Worm (Caenorhabditis elegans) whole organism, young adult: ENCODE data around the gene D1086.18.

Source experiments
- B0019.2 ChIP-seq: fragments of 200-800 bp; sonication (Bioruptor generic); conservative IDR thresholded peaks from 2 replicates; pipeline ENCODE4 v1.3.6; 2022; ENCODE audit warnings: missing genetic modification reagents, missing genetic modification characterization, missing compliant biosample characterization
- B0035.1 ChIP-seq: sonication (generic microtip); optimal IDR thresholded peaks from 2 replicates; lab custom pipeline; 2016; ENCODE audit warnings: missing genetic modification characterization, mild to moderate bottlenecking, missing compliant biosample characterization, missing genotype, missing genetic modification reagents
- C06A6.2 ChIP-seq: fragments of 200-800 bp; sonication (Bioruptor generic); conservative IDR thresholded peaks from 2 replicates; pipeline ENCODE4 v1.3.6; 2022; ENCODE audit warnings: missing genetic modification characterization, missing compliant biosample characterization
- D2030.7 ChIP-seq: fragments of 200-800 bp; sonication (Bioruptor generic); IDR thresholded peaks from 2 replicates; pipeline ENCODE4 v1.3.6; 2022; ENCODE audit warnings: missing genetic modification reagents, missing genetic modification characterization, missing compliant biosample characterization
- F22D6.2 ChIP-seq: sonication (generic microtip); optimal IDR thresholded peaks from 2 replicates; lab custom pipeline; 2016; ENCODE audit warnings: mild to moderate bottlenecking, missing genetic modification characterization, missing compliant biosample characterization
- F39B2.1 ChIP-seq: fragments of 200-800 bp; sonication (Bioruptor generic); IDR thresholded peaks from 2 replicates; pipeline ENCODE4 v1.3.6; 2022; ENCODE audit warnings: missing genetic modification reagents, missing genetic modification characterization, missing compliant biosample characterization
- F49E8.2 ChIP-seq: sonication (generic microtip); optimal IDR thresholded peaks from 3 replicates; lab custom pipeline; 2017; ENCODE audit warnings: missing genetic modification characterization, mild to moderate bottlenecking, missing compliant biosample characterization, antibody characterized with exemption, moderate library complexity; ENCODE audit not compliant: insufficient read depth
- F52B5.7 ChIP-seq: sonication (generic microtip); optimal IDR thresholded peaks from 2 replicates; lab custom pipeline; 2016; ENCODE audit warnings: mild to moderate bottlenecking, missing genetic modification characterization, missing compliant biosample characterization
- F57C9.4 ChIP-seq: sonication (generic microtip); optimal IDR thresholded peaks from 2 replicates; lab custom pipeline; 2017; ENCODE audit warnings: mild to moderate bottlenecking, missing genetic modification characterization, missing compliant biosample characterization
- K11D2.4 ChIP-seq: fragments of 200-800 bp; sonication (Bioruptor generic); IDR thresholded peaks from 2 replicates; pipeline ENCODE4 v1.3.6; 2022; ENCODE audit warnings: missing genetic modification reagents, missing genetic modification characterization, missing compliant biosample characterization
- K12H6.12 ChIP-seq: fragments of 200-800 bp; sonication (Bioruptor generic); optimal IDR thresholded peaks from 2 replicates; lab custom pipeline; 2018; ENCODE audit warnings: mild to moderate bottlenecking, missing genetic modification characterization, missing compliant biosample characterization
- Y53G8AR.9 ChIP-seq: fragments of 200-800 bp; sonication (Bioruptor generic); conservative IDR thresholded peaks from 2 replicates; pipeline ENCODE4 v1.3.6; 2022; ENCODE audit warnings: missing genetic modification reagents, missing genetic modification characterization, missing compliant biosample characterization
- Y67H2A.10 ChIP-seq: fragments of 200-800 bp; sonication (Bioruptor generic); conservative IDR thresholded peaks from 2 replicates; pipeline ENCODE4 v1.3.6; 2022; ENCODE audit warnings: missing genetic modification reagents, missing genetic modification characterization, missing compliant biosample characterization
- Y95B8A.8 ChIP-seq: fragments of 200-800 bp; sonication (Bioruptor generic); IDR thresholded peaks from 2 replicates; pipeline ENCODE4 v1.3.6; 2022; ENCODE audit warnings: missing genetic modification reagents, missing genetic modification characterization, missing compliant biosample characterization
- aptf-2 ChIP-seq: fragments of 200-800 bp; sonication (Bioruptor generic); conservative IDR thresholded peaks from 2 replicates; pipeline ENCODE4 v1.3.6; 2022; ENCODE audit warnings: missing genetic modification reagents, missing genetic modification characterization, missing compliant biosample characterization
- aptf-3 ChIP-seq: fragments of 200-800 bp; sonication (Bioruptor generic); IDR thresholded peaks from 2 replicates; pipeline ENCODE4 v1.3.6; 2022; ENCODE audit warnings: missing genetic modification characterization, missing compliant biosample characterization
- attf-3 ChIP-seq: fragments of 200-800 bp; sonication (Bioruptor generic); conservative IDR thresholded peaks from 2 replicates; pipeline ENCODE4 v1.3.6; 2022; ENCODE audit warnings: missing genetic modification reagents, missing genetic modification characterization, missing compliant biosample characterization
- attf-5 ChIP-seq: fragments of 200-800 bp; sonication (Bioruptor generic); optimal IDR thresholded peaks from 2 replicates; lab custom pipeline; 2018; ENCODE audit warnings: mild to moderate bottlenecking, missing genetic modification characterization, missing compliant biosample characterization
- attf-6 ChIP-seq: fragments of 200-800 bp; sonication (Bioruptor generic); IDR thresholded peaks from 2 replicates; pipeline ENCODE4 v1.3.6; 2022; ENCODE audit warnings: missing genetic modification reagents, missing genetic modification characterization, missing compliant biosample characterization
- bed-2 ChIP-seq: fragments of 200-800 bp; sonication (Bioruptor generic); IDR thresholded peaks from 2 replicates; pipeline ENCODE4 v1.3.6; 2022; ENCODE audit warnings: missing genetic modification reagents, missing genetic modification characterization, missing compliant biosample characterization
- ccch-3 ChIP-seq: fragments of 200-800 bp; sonication (Bioruptor generic); optimal IDR thresholded peaks from 2 replicates; lab custom pipeline; 2018; ENCODE audit warnings: mild to moderate bottlenecking, missing genetic modification characterization, missing compliant biosample characterization
- cebp-1 ChIP-seq, 2 experiments: fragments of 200-800 bp in 1 of 2; sonication (Bioruptor generic) in 1 of 2; sonication (generic microtip) in 1 of 2; IDR thresholded peaks in 1 of 2; optimal IDR thresholded peaks in 1 of 2; 2 replicates each; pipeline versions ENCODE4 v1.3.6 to Lab custom; 2017 to 2022; ENCODE audit warnings: missing compliant biosample characterization in 2 of 2, missing genetic modification characterization in 2 of 2, mild to moderate bottlenecking in 1 of 2, missing genetic modification reagents in 1 of 2, moderate library complexity in 1 of 2
- cebp-2 ChIP-seq: fragments of 200-800 bp; sonication (Bioruptor generic); IDR thresholded peaks from 2 replicates; pipeline ENCODE4 v1.3.6; 2022; ENCODE audit warnings: missing genetic modification characterization, missing compliant biosample characterization
- ceh-100 ChIP-seq: fragments of 200-800 bp; sonication (Bioruptor generic); IDR thresholded peaks from 2 replicates; pipeline ENCODE4 v1.3.6; 2022; ENCODE audit warnings: missing genetic modification reagents, missing genetic modification characterization, missing compliant biosample characterization
- ceh-40 ChIP-seq: fragments of 200-800 bp; sonication (Bioruptor generic); IDR thresholded peaks from 2 replicates; pipeline ENCODE4 v1.3.6; 2022; ENCODE audit warnings: missing genetic modification characterization, missing compliant biosample characterization
- dox-1 ChIP-seq: fragments of 200-800 bp; sonication (Bioruptor generic); IDR thresholded peaks from 2 replicates; pipeline ENCODE4 v1.3.6; 2022; ENCODE audit warnings: missing genetic modification reagents, missing genetic modification characterization, missing compliant biosample characterization
- dpff-1 ChIP-seq: sonication (generic microtip); optimal IDR thresholded peaks from 2 replicates; lab custom pipeline; 2017; ENCODE audit warnings: mild to moderate bottlenecking, missing genetic modification characterization, missing compliant biosample characterization
- efl-1 ChIP-seq: fragments of 150-350 bp; optimal IDR thresholded peaks from 2 replicates; lab custom pipeline; 2014; ENCODE audit warnings: missing biosample characterization, missing genetic modification reagents, missing genetic modification characterization
- ekl-4 ChIP-seq: fragments of 200-800 bp; sonication (Bioruptor generic); IDR thresholded peaks from 2 replicates; pipeline ENCODE4 v1.3.6; 2022; ENCODE audit warnings: missing genetic modification reagents, missing genetic modification characterization, missing compliant biosample characterization
- ets-4 ChIP-seq: fragments of 200-800 bp; sonication (Bioruptor generic); optimal IDR thresholded peaks from 2 replicates; lab custom pipeline; 2018; ENCODE audit warnings: mild to moderate bottlenecking, missing genetic modification characterization, missing compliant biosample characterization
- gei-17 ChIP-seq: fragments of 200-800 bp; sonication (Bioruptor generic); optimal IDR thresholded peaks from 2 replicates; lab custom pipeline; 2018; ENCODE audit warnings: mild to moderate bottlenecking, missing genetic modification characterization, missing compliant biosample characterization
- hmg-1.2 ChIP-seq: fragments of 200-800 bp; sonication (Bioruptor generic); IDR thresholded peaks from 2 replicates; pipeline ENCODE4 v1.3.6; 2022; ENCODE audit warnings: missing genetic modification reagents, missing genetic modification characterization, missing compliant biosample characterization
- hsf-1 ChIP-seq: fragments of 200-800 bp; sonication (Bioruptor generic); IDR thresholded peaks from 2 replicates; pipeline ENCODE4 v1.3.6; 2022; ENCODE audit warnings: missing genetic modification reagents, missing genetic modification characterization, missing compliant biosample characterization
- let-526 ChIP-seq: fragments of 200-800 bp; sonication (Bioruptor generic); IDR thresholded peaks from 2 replicates; pipeline ENCODE4 v1.3.6; 2022; ENCODE audit warnings: missing genetic modification reagents, missing genetic modification characterization, missing compliant biosample characterization
- madf-3 ChIP-seq: fragments of 200-800 bp; sonication (Bioruptor generic); IDR thresholded peaks from 2 replicates; pipeline ENCODE4 v1.3.6; 2022; ENCODE audit warnings: missing genetic modification reagents, missing genetic modification characterization, missing compliant biosample characterization
- madf-6 ChIP-seq: fragments of 200-800 bp; sonication (Bioruptor generic); IDR thresholded peaks from 2 replicates; pipeline ENCODE4 v1.3.6; 2022; ENCODE audit warnings: missing genetic modification reagents, missing genetic modification characterization, missing compliant biosample characterization
- mel-28 ChIP-seq: sonication (generic microtip); optimal IDR thresholded peaks from 2 replicates; lab custom pipeline; 2016; ENCODE audit warnings: borderline replicate concordance, mild to moderate bottlenecking, missing genetic modification characterization, missing compliant biosample characterization
- nhr-27 ChIP-seq: fragments of 200-800 bp; sonication (Bioruptor generic); optimal IDR thresholded peaks from 2 replicates; lab custom pipeline; 2018; ENCODE audit warnings: mild to moderate bottlenecking, missing genetic modification characterization, moderate library complexity, missing compliant biosample characterization
- nhr-80 ChIP-seq: sonication (generic microtip); optimal IDR thresholded peaks from 2 replicates; lab custom pipeline; 2016; ENCODE audit warnings: missing genetic modification characterization, missing compliant biosample characterization
- nhr-90 ChIP-seq: sonication (generic microtip); optimal IDR thresholded peaks from 2 replicates; lab custom pipeline; 2016; ENCODE audit warnings: missing genotype, mild to moderate bottlenecking, missing genetic modification characterization, missing compliant biosample characterization
- rcor-1 ChIP-seq: fragments of 200-800 bp; sonication (Bioruptor generic); IDR thresholded peaks from 2 replicates; pipeline ENCODE4 v1.3.6; 2022; ENCODE audit warnings: missing genetic modification reagents, missing genetic modification characterization, missing compliant biosample characterization
- sdz-38 ChIP-seq: sonication (generic microtip); optimal IDR thresholded peaks from 2 replicates; lab custom pipeline; 2016; ENCODE audit warnings: missing genotype, missing genetic modification characterization, missing compliant biosample characterization
- snpc-1.3 ChIP-seq: sonication (generic microtip); optimal IDR thresholded peaks from 2 replicates; lab custom pipeline; 2017; ENCODE audit warnings: missing genetic modification characterization, mild to moderate bottlenecking, missing compliant biosample characterization, antibody characterized with exemption, moderate library complexity, missing genotype, missing genetic modification reagents; ENCODE audit not compliant: insufficient read depth
- tbx-9 ChIP-seq: sonication (generic microtip); optimal IDR thresholded peaks from 2 replicates; lab custom pipeline; 2016; ENCODE audit warnings: borderline replicate concordance, missing genetic modification characterization, inconsistent platforms, missing compliant biosample characterization
- tlf-1 ChIP-seq: fragments of 200-800 bp; sonication (Bioruptor generic); optimal IDR thresholded peaks from 2 replicates; lab custom pipeline; 2018; ENCODE audit warnings: mild to moderate bottlenecking, missing genetic modification characterization, missing compliant biosample characterization
- zfh-2 ChIP-seq: fragments of 200-800 bp; sonication (Bioruptor generic); conservative IDR thresholded peaks from 2 replicates; pipeline ENCODE4 v1.3.6; 2022; ENCODE audit warnings: missing genetic modification reagents, missing genetic modification characterization, missing compliant biosample characterization
- ztf-22 ChIP-seq: fragments of 200-800 bp; sonication (Bioruptor generic); optimal IDR thresholded peaks from 2 replicates; lab custom pipeline; 2018; ENCODE audit warnings: mild to moderate bottlenecking, missing genetic modification characterization, moderate library complexity, missing compliant biosample characterization
- ztf-26 ChIP-seq: sonication (generic microtip); optimal IDR thresholded peaks from 2 replicates; lab custom pipeline; 2017; ENCODE audit warnings: missing genetic modification characterization, missing compliant biosample characterization
- ztf-3 ChIP-seq: fragments of 200-800 bp; sonication (Bioruptor generic); optimal IDR thresholded peaks from 2 replicates; lab custom pipeline; 2018; ENCODE audit warnings: mild to moderate bottlenecking, missing genetic modification characterization, missing compliant biosample characterization

The D1086.18 gene

DNA sequence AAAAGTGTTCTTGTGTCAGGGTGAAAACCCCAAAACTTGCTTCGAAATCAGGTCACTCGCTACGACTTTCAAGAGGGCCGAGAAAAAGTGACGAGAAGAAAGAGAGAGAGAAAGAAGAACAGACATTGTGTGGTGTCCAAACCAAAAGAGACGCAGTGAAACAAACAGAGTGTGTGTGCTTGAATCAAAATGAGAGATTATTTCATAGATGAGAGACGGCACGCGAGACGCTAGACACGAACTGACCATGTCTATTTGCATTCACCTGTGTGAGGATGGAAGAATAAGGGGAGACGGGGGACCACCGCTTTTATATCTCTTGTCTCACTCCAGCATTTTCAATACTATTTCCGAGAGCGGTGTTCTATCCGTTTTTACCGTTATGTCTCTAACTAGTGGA lies 50.5 kb downstream of the D1086.18 start:
- TF ChIP-seq sdz-38 (tag; lab: Kevin White, UChicago) (no peak), ccch-3 (GFP tag; lab: Kevin White, UChicago) (no peak), attf-6 (no peak), ceh-40 (GFP tag; lab: Robert Waterston, UW) (no peak), Y67H2A.10 (no peak), K12H6.12 (tag; lab: Kevin White, UChicago) (peak; percentile 22), cebp-2 (GFP tag; lab: Robert Waterston, UW) (no peak), attf-3 (no peak), hmg-1.2 (GFP tag; lab: Robert Waterston, UW) (peak; percentile 89), cebp-1 (GFP tag; IDR thresholded peaks at IDR 0.05; lab: Robert Waterston, UW) (no peak), cebp-1 (tag; optimal IDR thresholded peaks at IDR 0.05; lab: Kevin White, UChicago) (peak; percentile 62), tlf-1 (GFP tag; lab: Kevin White, UChicago) (no peak), attf-5 (peak; percentile 22), nhr-90 (tag; lab: Kevin White, UChicago) (no peak), F39B2.1 (GFP tag; lab: Robert Waterston, UW) (no peak), F52B5.7 (no peak), ceh-100 (GFP tag; lab: Robert Waterston, UW) (no peak), gei-17 (GFP tag; lab: Kevin White, UChicago) (no peak), ztf-22 (GFP tag; lab: Kevin White, UChicago) (no peak), efl-1 (GFP tag; lab: Kevin White, UChicago) (no peak), F57C9.4 (tag; lab: Kevin White, UChicago) (no peak), nhr-27 (tag; lab: Kevin White, UChicago) (no peak), ztf-26 (tag; lab: Kevin White, UChicago) (no peak), B0019.2 (GFP tag; lab: Robert Waterston, UW) (no peak), hsf-1 (GFP tag; lab: Robert Waterston, UW) (no peak), K11D2.4 (no peak), B0035.1 (no peak), bed-2 (GFP tag; lab: Robert Waterston, UW) (no peak), aptf-2 (GFP tag; lab: Robert Waterston, UW) (no peak), tbx-9 (no peak), nhr-80 (tag; lab: Kevin White, UChicago) (peak; percentile 58), C06A6.2 (no peak), ztf-3 (GFP tag; lab: Kevin White, UChicago) (no peak), madf-3 (GFP tag; lab: Robert Waterston, UW) (no peak), zfh-2 (GFP tag; lab: Robert Waterston, UW) (0 out of 2 replicates have a peak, but pooled peaks have one; percentile 5), D2030.7 (no peak), let-526 (no peak), aptf-3 (GFP tag; lab: Robert Waterston, UW) (no peak), F22D6.2 (no peak), ets-4 (no peak), rcor-1 (GFP tag; lab: Robert Waterston, UW) (no peak), Y95B8A.8 (GFP tag; lab: Robert Waterston, UW) (no peak), madf-6 (no peak), dox-1 (GFP tag; lab: Robert Waterston, UW) (peak; percentile 30; the same call in 1 of the 2 replicates), Y53G8AR.9 (GFP tag; lab: Robert Waterston, UW) (no peak), ekl-4 (GFP tag; lab: Robert Waterston, UW) (no peak), mel-28 (tag; lab: Kevin White, UChicago) (no peak), snpc-1.3 (tag; lab: Kevin White, UChicago) (no peak), F49E8.2 (tag; lab: Kevin White, UChicago) (no peak), dpff-1 (tag; lab: Kevin White, UChicago) (no peak)
